Worm (Caenorhabditis elegans) whole organism, young adult: ENCODE results near the gene F28H7.3.

Source experiments
- C17E4.6 ChIP-seq: fragments of 200-800 bp; sonication (Bioruptor generic); IDR thresholded peaks from 2 replicates; pipeline ENCODE4 v1.3.6; 2022; ENCODE audit warnings: missing genetic modification reagents, missing genetic modification characterization, missing compliant biosample characterization
- F22D6.2 ChIP-seq: sonication (generic microtip); optimal IDR thresholded peaks from 2 replicates; lab custom pipeline; 2016; ENCODE audit warnings: mild to moderate bottlenecking, missing genetic modification characterization, missing compliant biosample characterization
- Y95B8A.8 ChIP-seq: fragments of 200-800 bp; sonication (Bioruptor generic); IDR thresholded peaks from 2 replicates; pipeline ENCODE4 v1.3.6; 2022; ENCODE audit warnings: missing genetic modification reagents, missing genetic modification characterization, missing compliant biosample characterization
- lag-1 ChIP-seq: fragments of 200-800 bp; sonication (Bioruptor generic); IDR thresholded peaks from 2 replicates; pipeline ENCODE4 v1.3.6; 2022; ENCODE audit warnings: missing genetic modification reagents, missing genetic modification characterization, missing compliant biosample characterization
- nfya-1 ChIP-seq: sonication (generic microtip); optimal IDR thresholded peaks from 2 replicates; lab custom pipeline; 2017; ENCODE audit warnings: antibody characterized with exemption, missing compliant biosample characterization, missing genetic modification characterization, borderline replicate concordance; ENCODE audit not compliant: insufficient read depth
- unc-62 ChIP-seq: fragments of 150-350 bp; optimal IDR thresholded peaks from 2 replicates; lab custom pipeline; 2014; ENCODE audit warnings: missing biosample characterization, missing genetic modification reagents, missing genetic modification characterization

DNA sequence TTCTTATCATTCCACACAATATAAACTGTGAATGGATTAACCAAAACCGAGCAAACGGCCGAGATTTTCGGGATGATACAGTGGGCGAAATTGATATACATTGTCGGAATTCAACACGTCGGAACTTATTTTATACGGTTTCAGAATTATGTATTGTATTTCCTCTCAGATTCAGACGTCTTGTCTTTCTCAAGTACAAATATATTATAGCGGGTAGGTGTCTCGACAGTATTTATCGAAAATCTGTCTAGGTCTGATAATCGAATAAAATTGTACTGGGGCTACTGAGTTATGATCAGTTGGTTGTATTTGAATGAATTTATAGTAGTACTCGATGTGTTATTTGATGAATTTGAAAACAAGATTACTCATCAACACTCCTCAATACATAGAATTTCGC, 6.9 kb downstream of the F28H7.3 start, which contains the start of gene srj-22:
- TF ChIP-seq Y95B8A.8 (GFP tag; lab: Robert Waterston, UW) (no peak), lag-1 (GFP tag; lab: Robert Waterston, UW) (no peak), F22D6.2 (no peak), C17E4.6 (no peak), nfya-1 (tag; lab: Kevin White, UChicago) (no peak), unc-62 (GFP tag; lab: Kevin White, UChicago) (no peak)
